Worm (Caenorhabditis elegans): ENCODE measurements around the gene btb-19.

- no peak for TF ChIP-seq zag-1 (tag; optimal IDR thresholded peaks at IDR 0.05)
- peak; percentile 1 for TF ChIP-seq fos-1 (tag; optimal IDR thresholded peaks at IDR 0.05)
- TF ChIP-seq unc-62 (GFP tag; optimal IDR thresholded peaks at IDR 0.05) = no peak
- no peak for TF ChIP-seq Y55F3AM.14 (GFP tag; optimal IDR thresholded peaks at IDR 0.05)
- no peak for TF ChIP-seq mdl-1 (tag; optimal IDR thresholded peaks at IDR 0.05)
- no peak for TF ChIP-seq elt-1 (tag; optimal IDR thresholded peaks at IDR 0.05)
- TF ChIP-seq snpc-4 (tag; optimal IDR thresholded peaks at IDR 0.05) = no peak
- no peak for TF ChIP-seq unc-39 (tag; optimal IDR thresholded peaks at IDR 0.05)
- TF ChIP-seq ztf-11 (tag; optimal IDR thresholded peaks at IDR 0.05) = no peak
- no peak for TF ChIP-seq nhr-6 (tag; optimal IDR thresholded peaks at IDR 0.05)
- TF ChIP-seq ceh-82 (tag; optimal IDR thresholded peaks at IDR 0.05) = no peak
- no peak for TF ChIP-seq ama-1 (optimal IDR thresholded peaks at IDR 0.05)
- TF ChIP-seq lin-13 (GFP tag; optimal IDR thresholded peaks at IDR 0.05) = no peak
- TF ChIP-seq elt-3 (tag; optimal IDR thresholded peaks at IDR 0.05) = no peak
Measured at ce11 chrII:14495341-14495740, 26.6 kb downstream of the btb-19 start.
